Fruit fly (Drosophila melanogaster) whole organism, prepupa: ENCODE measurements around the gene hry.

Experiments used
- Blimp-1 ChIP-seq: fragments of 200-800 bp; sonication (Bioruptor generic); optimal IDR thresholded peaks from 3 replicates; lab custom pipeline; 2017; ENCODE audit warnings: missing biosample characterization, missing genetic modification characterization, mild to moderate bottlenecking, moderate library complexity, missing genetic modification reagents
- CG10631 ChIP-seq: fragments of 200-800 bp; sonication (Bioruptor generic); optimal IDR thresholded peaks from 2 replicates; lab custom pipeline; 2016; ENCODE audit warnings: missing biosample characterization, missing genetic modification characterization
- CG11294 ChIP-seq: fragments of 200-800 bp; sonication (Bioruptor generic); IDR thresholded peaks from 2 replicates; pipeline ENCODE4 v1.3.6; 2022; ENCODE audit warnings: missing biosample characterization, missing genetic modification characterization
- CG11762 ChIP-seq: fragments of 200-800 bp; sonication (Bioruptor generic); optimal IDR thresholded peaks from 3 replicates; lab custom pipeline; 2016; ENCODE audit warnings: missing biosample characterization, missing genetic modification characterization; ENCODE audit not compliant: insufficient read depth
- CG11902 ChIP-seq: fragments of 200-800 bp; sonication (Bioruptor generic); optimal IDR thresholded peaks from 3 replicates; lab custom pipeline; 2016; ENCODE audit warnings: missing biosample characterization, missing genetic modification characterization
- CG1621 ChIP-seq: fragments of 200-800 bp; sonication (Bioruptor generic); optimal IDR thresholded peaks from 3 replicates; lab custom pipeline; 2018; ENCODE audit warnings: missing biosample characterization, mild to moderate bottlenecking, missing genetic modification characterization
- CG16779 ChIP-seq: fragments of 200-800 bp; sonication (Bioruptor generic); optimal IDR thresholded peaks from 3 replicates; lab custom pipeline; 2017; ENCODE audit warnings: missing biosample characterization, mild to moderate bottlenecking, missing genetic modification characterization
- CG3032 ChIP-seq: fragments of 200-800 bp; optimal IDR thresholded peaks from 2 replicates; lab custom pipeline; 2019; ENCODE audit warnings: missing biosample characterization, mild to moderate bottlenecking, missing genetic modification characterization, moderate library complexity
- CG31627 ChIP-seq: fragments of 200-800 bp; sonication (Bioruptor generic); optimal IDR thresholded peaks from 3 replicates; lab custom pipeline; 2016; ENCODE audit warnings: missing biosample characterization, missing genetic modification characterization
- CG34406 ChIP-seq: fragments of 200-800 bp; sonication (Bioruptor generic); optimal IDR thresholded peaks from 3 replicates; lab custom pipeline; 2016; ENCODE audit warnings: missing biosample characterization, missing genetic modification characterization
- CG3919 ChIP-seq: fragments of 200-800 bp; sonication (Bioruptor generic); optimal IDR thresholded peaks from 3 replicates; lab custom pipeline; 2016; ENCODE audit warnings: missing biosample characterization, missing genetic modification characterization
- CG4318 ChIP-seq: fragments of 200-800 bp; sonication (Bioruptor generic); optimal IDR thresholded peaks from 3 replicates; lab custom pipeline; 2017; ENCODE audit warnings: missing biosample characterization, mild to moderate bottlenecking, missing genetic modification characterization
- CG6163 ChIP-seq: fragments of 200-800 bp; sonication (Bioruptor generic); IDR thresholded peaks from 3 replicates; pipeline ENCODE4 v1.3.6; 2022; ENCODE audit warnings: missing biosample characterization, missing genetic modification characterization
- CG6276 ChIP-seq: fragments of 200-800 bp; sonication (Bioruptor generic); optimal IDR thresholded peaks from 2 replicates; lab custom pipeline; 2017; ENCODE audit warnings: missing biosample characterization, mild to moderate bottlenecking, missing genetic modification characterization
- CG6792 ChIP-seq: fragments of 200-800 bp; sonication (Bioruptor generic); optimal IDR thresholded peaks from 3 replicates; lab custom pipeline; 2016; ENCODE audit warnings: missing biosample characterization, missing genetic modification characterization
- CG6854 ChIP-seq: fragments of 200-800 bp; sonication (Bioruptor generic); optimal IDR thresholded peaks from 2 replicates; lab custom pipeline; 2017; ENCODE audit warnings: missing biosample characterization, mild to moderate bottlenecking, missing genetic modification characterization
- CG7368 ChIP-seq: fragments of 200-800 bp; sonication (Bioruptor generic); optimal IDR thresholded peaks from 3 replicates; lab custom pipeline; 2016; ENCODE audit warnings: missing biosample characterization, missing genetic modification characterization
- CG8119 ChIP-seq: fragments of 200-800 bp; sonication (Bioruptor generic); IDR thresholded peaks from 3 replicates; pipeline ENCODE4 v1.3.6; 2022; ENCODE audit warnings: missing biosample characterization, missing genetic modification characterization
- CG8319 ChIP-seq: fragments of 200-800 bp; sonication (Bioruptor generic); optimal IDR thresholded peaks from 3 replicates; lab custom pipeline; 2016; ENCODE audit warnings: missing biosample characterization, missing genetic modification characterization
- CG8632 ChIP-seq: fragments of 200-800 bp; sonication (Bioruptor generic); optimal IDR thresholded peaks from 3 replicates; lab custom pipeline; 2016; ENCODE audit warnings: missing biosample characterization, missing genetic modification characterization
- Eip75B ChIP-seq: fragments of 200-800 bp; sonication (Bioruptor generic); optimal IDR thresholded peaks from 3 replicates; lab custom pipeline; 2016; ENCODE audit warnings: missing biosample characterization, missing genetic modification characterization
- Eip93F ChIP-seq: fragments of 200-800 bp; sonication (Bioruptor generic); optimal IDR thresholded peaks from 2 replicates; lab custom pipeline; 2016; ENCODE audit warnings: missing biosample characterization, mild to moderate bottlenecking, missing genetic modification characterization
- Ets21C ChIP-seq: fragments of 200-800 bp; sonication (Bioruptor generic); optimal IDR thresholded peaks from 3 replicates; lab custom pipeline; 2016; ENCODE audit warnings: missing biosample characterization, missing genetic modification characterization
- Hr38 ChIP-seq: sonication (Bioruptor generic); optimal IDR thresholded peaks from 2 replicates; lab custom pipeline; 2016; ENCODE audit warnings: missing biosample characterization, missing genetic modification characterization
- Hr39 ChIP-seq: fragments of 200-800 bp; sonication (Bioruptor generic); optimal IDR thresholded peaks from 2 replicates; lab custom pipeline; 2016; ENCODE audit warnings: missing biosample characterization, missing genetic modification characterization
- Lpt ChIP-seq: fragments of 200-800 bp; sonication (Bioruptor generic); optimal IDR thresholded peaks from 3 replicates; lab custom pipeline; 2016; ENCODE audit warnings: missing biosample characterization, missing genetic modification characterization
- Met ChIP-seq: fragments of 200-800 bp; sonication (Bioruptor generic); optimal IDR thresholded peaks from 3 replicates; lab custom pipeline; 2016; ENCODE audit warnings: missing biosample characterization, missing genetic modification characterization
- OdsH ChIP-seq: fragments of 200-800 bp; sonication (Bioruptor generic); optimal IDR thresholded peaks from 3 replicates; lab custom pipeline; 2016; ENCODE audit warnings: missing biosample characterization, missing genetic modification characterization
- Smox ChIP-seq: fragments of 200-800 bp; sonication (Bioruptor generic); optimal IDR thresholded peaks from 3 replicates; lab custom pipeline; 2016; ENCODE audit warnings: missing biosample characterization, missing genetic modification characterization
- Sox102F ChIP-seq: fragments of 200-800 bp; sonication (Bioruptor generic); optimal IDR thresholded peaks from 2 replicates; lab custom pipeline; 2016; ENCODE audit warnings: missing biosample characterization, mild to moderate bottlenecking, missing genetic modification characterization
- Sox14 ChIP-seq: fragments of 200-800 bp; sonication (Bioruptor generic); optimal IDR thresholded peaks from 3 replicates; lab custom pipeline; 2016; ENCODE audit warnings: missing biosample characterization, missing genetic modification characterization
- Sox15 ChIP-seq: fragments of 200-800 bp; sonication (Bioruptor generic); optimal IDR thresholded peaks from 3 replicates; lab custom pipeline; 2016; ENCODE audit warnings: missing biosample characterization, missing genetic modification characterization
- acj6 ChIP-seq: fragments of 200-800 bp; sonication (Bioruptor generic); optimal IDR thresholded peaks from 3 replicates; lab custom pipeline; 2016; ENCODE audit warnings: missing biosample characterization, missing genetic modification characterization
- dac ChIP-seq: fragments of 200-800 bp; sonication (Bioruptor generic); optimal IDR thresholded peaks from 2 replicates; lab custom pipeline; 2017; ENCODE audit warnings: missing biosample characterization, mild to moderate bottlenecking, missing genetic modification characterization
- eg ChIP-seq: fragments of 200-800 bp; sonication (Bioruptor generic); IDR thresholded peaks from 3 replicates; pipeline ENCODE4 v1.3.6; 2022; ENCODE audit warnings: missing biosample characterization, missing genetic modification characterization
- esn ChIP-seq: fragments of 200-800 bp; sonication (Bioruptor generic); optimal IDR thresholded peaks from 2 replicates; lab custom pipeline; 2016; ENCODE audit warnings: missing biosample characterization, mild to moderate bottlenecking, missing genetic modification characterization, moderate library complexity
- fd59A ChIP-seq: fragments of 200-800 bp; sonication (Bioruptor generic); optimal IDR thresholded peaks from 2 replicates; lab custom pipeline; 2017; ENCODE audit warnings: missing biosample characterization, mild to moderate bottlenecking, missing genetic modification characterization, missing genetic modification reagents
- fd85E ChIP-seq: fragments of 200-800 bp; sonication (Bioruptor generic); optimal IDR thresholded peaks from 3 replicates; lab custom pipeline; 2016; ENCODE audit warnings: missing biosample characterization, missing genetic modification characterization
- fkh ChIP-seq: fragments of 200-800 bp; sonication (Bioruptor generic); optimal IDR thresholded peaks from 3 replicates; lab custom pipeline; 2017; ENCODE audit warnings: missing biosample characterization, mild to moderate bottlenecking, missing genetic modification characterization, moderate library complexity
- lz ChIP-seq: fragments of 200-800 bp; sonication (Bioruptor generic); optimal IDR thresholded peaks from 3 replicates; lab custom pipeline; 2016; ENCODE audit warnings: missing biosample characterization, missing genetic modification characterization
- pdm3 ChIP-seq: fragments of 200-800 bp; sonication (Bioruptor generic); optimal IDR thresholded peaks from 3 replicates; lab custom pipeline; 2016; ENCODE audit warnings: missing biosample characterization, missing genetic modification characterization
- salr ChIP-seq, 2 experiments: fragments of 200-800 bp; sonication (Bioruptor generic); optimal IDR thresholded peaks; 3 replicates each; lab custom pipeline; 2016 to 2018; ENCODE audit warnings: missing biosample characterization in 2 of 2, missing genetic modification characterization in 2 of 2, mild to moderate bottlenecking in 1 of 2
- spab ChIP-seq: fragments of 200-800 bp; sonication (Bioruptor generic); optimal IDR thresholded peaks from 2 replicates; lab custom pipeline; 2017; ENCODE audit warnings: missing biosample characterization, mild to moderate bottlenecking, missing genetic modification characterization, missing genetic modification reagents
- ss ChIP-seq, 2 experiments: fragments of 200-800 bp; sonication (Bioruptor generic); optimal IDR thresholded peaks; 2 replicates in 1 of 2; 3 replicates in 1 of 2; lab custom pipeline; 2017 to 2018; ENCODE audit warnings: mild to moderate bottlenecking in 2 of 2, missing biosample characterization in 2 of 2, missing genetic modification characterization in 2 of 2, moderate library complexity in 1 of 2
- svp ChIP-seq: fragments of 200-800 bp; sonication (Bioruptor generic); peaks from one replicate; lab custom pipeline; 2016; ENCODE audit warnings: missing biosample characterization, missing genetic modification characterization
- topi ChIP-seq: fragments of 200-800 bp; sonication (Bioruptor generic); optimal IDR thresholded peaks from 3 replicates; lab custom pipeline; 2016; ENCODE audit warnings: missing biosample characterization, missing genetic modification characterization
- vri ChIP-seq: fragments of 200-800 bp; sonication (Bioruptor generic); optimal IDR thresholded peaks from 3 replicates; lab custom pipeline; 2016; ENCODE audit warnings: missing biosample characterization, mild to moderate bottlenecking, missing genetic modification characterization

Gene hry

dm6 chr3L:8700643-8701208 is 25.2 kb downstream of the hry start (continued):
- TF ChIP-seq CG6792 = peak; percentile 61
- peak; percentile 70 for TF ChIP-seq acj6 (GFP tag; lab: Kevin White, UChicago)
- peak; percentile 38 for TF ChIP-seq dac (GFP tag; lab: Kevin White, UChicago)
- TF ChIP-seq fd85E (GFP tag; lab: Kevin White, UChicago) = no peak
- peak; percentile 68 for TF ChIP-seq fd59A (GFP tag; lab: Kevin White, UChicago)
- TF ChIP-seq Lpt (GFP tag; lab: Kevin White, UChicago) = peak; percentile 38
- peak; percentile 64 for TF ChIP-seq CG34406 (GFP tag; lab: Kevin White, UChicago)
- peak; percentile 64 for TF ChIP-seq Hr39
- peak; percentile 52 for TF ChIP-seq Sox15
- TF ChIP-seq CG4318 = peak; percentile 48
- TF ChIP-seq CG11762 = peak; percentile 42
- peak; percentile 52; the same call in 1 of the 2 replicates for TF ChIP-seq CG11294 (GFP tag; lab: Robert Waterston, UW)
- TF ChIP-seq lz (GFP tag; lab: Kevin White, UChicago) = peak; percentile 41
- peak; percentile 54 for TF ChIP-seq spab
- peak; percentile 39 for TF ChIP-seq Sox102F (GFP tag; lab: Kevin White, UChicago)
- peak; percentile 58 for TF ChIP-seq CG8632 (GFP tag; lab: Kevin White, UChicago)
- TF ChIP-seq Ets21C (GFP tag; lab: Kevin White, UChicago) = peak; percentile 40

- TF ChIP-seq Met (GFP tag; lab: Kevin White, UChicago) (peak; percentile 65), Blimp-1 (GFP tag; lab: Kevin White, UChicago) (no peak), Sox14 (GFP tag; lab: Kevin White, UChicago) (no peak), Smox (peak; percentile 56), CG6276 (GFP tag; lab: Kevin White, UChicago) (no peak), CG4318 (no peak), Eip75B (peak; percentile 56), CG7368 (GFP tag; lab: Kevin White, UChicago) (peak; percentile 56), pdm3 (GFP tag; lab: Kevin White, UChicago) (peak; percentile 42), CG6163 (GFP tag; lab: Robert Waterston, UW) (peak; percentile 28; the same call in 1 of the 3 replicates), Eip93F (GFP tag; lab: Kevin White, UChicago) (peak; percentile 24), CG11762 (peak; percentile 13), CG8319 (GFP tag; lab: Kevin White, UChicago) (peak; percentile 23), CG1621 (tag; lab: Kevin White, UChicago) (peak; percentile 52), ss (GFP tag; optimal IDR thresholded peaks at IDR 0.05; lab: Kevin White, UChicago) (peak; percentile 65 to 88), CG3919 (GFP tag; lab: Kevin White, UChicago) (peak; percentile 68), acj6 (GFP tag; lab: Kevin White, UChicago) (peak; percentile 71), CG11902 (peak; percentile 63), Ets21C (GFP tag; lab: Kevin White, UChicago) (no peak), salr (GFP tag; optimal IDR thresholded peaks at IDR 0.05; lab: Kevin White, UChicago) (no peak), fkh (GFP tag; lab: Kevin White, UChicago) (no peak), CG10631 (GFP tag; lab: Kevin White, UChicago) (peak; percentile 59), Sox102F (GFP tag; lab: Kevin White, UChicago) (peak; percentile 48), eg (GFP tag; lab: Robert Waterston, UW) (no peak), svp (GFP tag; lab: Kevin White, UChicago) (peak; percentile 83), Hr38 (GFP tag; lab: Kevin White, UChicago) (no peak), CG31627 (GFP tag; lab: Kevin White, UChicago) (peak; percentile 30), esn (GFP tag; lab: Kevin White, UChicago) (peak; percentile 71), topi (GFP tag; lab: Kevin White, UChicago) (peak; percentile 63), CG6854 (GFP tag; lab: Kevin White, UChicago) (peak; percentile 14), vri (GFP tag; lab: Kevin White, UChicago) (peak; percentile 9), CG8119 (GFP tag; lab: Robert Waterston, UW) (no peak), CG3032 (tag; lab: Kevin White, UChicago) (peak; percentile 81), OdsH (GFP tag; lab: Kevin White, UChicago) (peak; percentile 65), lz (GFP tag; lab: Kevin White, UChicago) (peak; percentile 41), CG11294 (GFP tag; lab: Robert Waterston, UW) (no peak), fd59A (GFP tag; lab: Kevin White, UChicago) (peak; percentile 72), CG34406 (GFP tag; lab: Kevin White, UChicago) (peak; percentile 67), fd85E (GFP tag; lab: Kevin White, UChicago) (no peak), CG16779 (peak; percentile 21)
These were observed 26.3 kb downstream of the hry start for dm6 chr3L:8701697-8702349.
